Worm (Caenorhabditis elegans) whole organism, young adult: Measurements from ENCODE around the gene chtb-3.

Source experiments
- F39B2.1 ChIP-seq: fragments of 200-800 bp; sonication (Bioruptor generic); IDR thresholded peaks from 2 replicates; pipeline ENCODE4 v1.3.6; 2022; ENCODE audit warnings: missing genetic modification reagents, missing genetic modification characterization, missing compliant biosample characterization
- F55B11.4 ChIP-seq: sonication (generic microtip); optimal IDR thresholded peaks from 2 replicates; lab custom pipeline; 2016; ENCODE audit warnings: missing compliant biosample characterization, missing genetic modification characterization, borderline replicate concordance; ENCODE audit not compliant: insufficient read depth
- attf-3 ChIP-seq: fragments of 200-800 bp; sonication (Bioruptor generic); conservative IDR thresholded peaks from 2 replicates; pipeline ENCODE4 v1.3.6; 2022; ENCODE audit warnings: missing genetic modification reagents, missing genetic modification characterization, missing compliant biosample characterization
- attf-5 ChIP-seq: fragments of 200-800 bp; sonication (Bioruptor generic); optimal IDR thresholded peaks from 2 replicates; lab custom pipeline; 2018; ENCODE audit warnings: mild to moderate bottlenecking, missing genetic modification characterization, missing compliant biosample characterization
- ceh-40 ChIP-seq: fragments of 200-800 bp; sonication (Bioruptor generic); IDR thresholded peaks from 2 replicates; pipeline ENCODE4 v1.3.6; 2022; ENCODE audit warnings: missing genetic modification characterization, missing compliant biosample characterization
- dpl-1 ChIP-seq: fragments of 150-350 bp; optimal IDR thresholded peaks from 2 replicates; lab custom pipeline; 2014; ENCODE audit warnings: missing biosample characterization, missing genetic modification reagents, missing genetic modification characterization
- ekl-4 ChIP-seq: fragments of 200-800 bp; sonication (Bioruptor generic); IDR thresholded peaks from 2 replicates; pipeline ENCODE4 v1.3.6; 2022; ENCODE audit warnings: missing genetic modification reagents, missing genetic modification characterization, missing compliant biosample characterization
- hmg-20 ChIP-seq: fragments of 200-800 bp; sonication (Bioruptor generic); IDR thresholded peaks from 2 replicates; pipeline ENCODE4 v1.3.6; 2022; ENCODE audit warnings: missing genetic modification reagents, missing genetic modification characterization, missing compliant biosample characterization
- mcd-1 ChIP-seq: fragments of 200-800 bp; sonication (Bioruptor generic); IDR thresholded peaks from 2 replicates; pipeline ENCODE4 v1.3.6; 2022; ENCODE audit warnings: missing genetic modification reagents, missing genetic modification characterization, missing compliant biosample characterization
- mes-4 ChIP-seq: sonication (generic microtip); optimal IDR thresholded peaks from 2 replicates; lab custom pipeline; 2016; ENCODE audit warnings: missing genotype, missing genetic modification characterization, missing compliant biosample characterization
- rcor-1 ChIP-seq: fragments of 200-800 bp; sonication (Bioruptor generic); IDR thresholded peaks from 2 replicates; pipeline ENCODE4 v1.3.6; 2022; ENCODE audit warnings: missing genetic modification reagents, missing genetic modification characterization, missing compliant biosample characterization
- unc-62 ChIP-seq: fragments of 150-350 bp; optimal IDR thresholded peaks from 2 replicates; lab custom pipeline; 2014; ENCODE audit warnings: missing biosample characterization, missing genetic modification reagents, missing genetic modification characterization

DNA sequence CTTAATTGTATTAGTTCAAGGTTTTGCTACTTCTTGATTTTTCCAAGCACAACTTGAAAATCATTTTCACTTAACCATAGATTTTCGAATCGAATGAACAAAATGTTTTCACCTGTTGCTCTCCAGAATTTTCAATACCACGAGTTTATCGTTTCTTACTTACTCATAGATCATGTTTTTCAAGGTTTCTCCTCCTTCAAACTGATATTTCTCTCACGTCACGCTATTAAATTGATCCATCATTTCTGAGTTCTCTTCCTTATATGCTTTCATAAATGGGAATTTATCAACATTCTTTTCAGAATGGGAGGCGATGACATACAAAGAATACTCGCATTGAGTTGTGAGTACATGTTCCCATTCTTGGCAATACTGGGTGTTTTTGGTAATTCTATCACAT lies 8.1 kb downstream of the chtb-3 start, which contains the start of gene npr-38:
- no peak for TF ChIP-seq mes-4
- TF ChIP-seq dpl-1 (GFP tag; lab: Kevin White, UChicago): no peak
- no peak for TF ChIP-seq mcd-1 (GFP tag; lab: Robert Waterston, UW)
- TF ChIP-seq ceh-40 (GFP tag; lab: Robert Waterston, UW): no peak
- no peak for TF ChIP-seq F55B11.4 (tag; lab: Kevin White, UChicago)
- no peak for TF ChIP-seq hmg-20 (GFP tag; lab: Robert Waterston, UW)
- no peak for TF ChIP-seq attf-5 (GFP tag; lab: Kevin White, UChicago)
- no peak for TF ChIP-seq ekl-4 (GFP tag; lab: Robert Waterston, UW)
- no peak for TF ChIP-seq attf-3 (GFP tag; lab: Robert Waterston, UW)
- TF ChIP-seq F39B2.1: no peak
- no peak for TF ChIP-seq rcor-1 (GFP tag; lab: Robert Waterston, UW)
- no peak for TF ChIP-seq unc-62 (GFP tag; lab: Kevin White, UChicago)
